Worm (Caenorhabditis elegans) whole organism, L4 larva: Measurements from ENCODE around the gene nep-9.

Experiments used
- Y48G9A.11 ChIP-seq: fragments of 200-800 bp; sonication (Bioruptor generic); IDR thresholded peaks from 2 replicates; pipeline ENCODE4 v1.3.6; 2022; ENCODE audit warnings: missing genetic modification reagents, missing genetic modification characterization, missing compliant biosample characterization
- ama-1 ChIP-seq: fragments of 150-350 bp; optimal IDR thresholded peaks from 2 replicates; lab custom pipeline; 2014; ENCODE audit warnings: inconsistent platforms, mixed read lengths
- ceh-28 ChIP-seq: fragments of 150-350 bp; optimal IDR thresholded peaks from 2 replicates; lab custom pipeline; 2014; ENCODE audit warnings: missing biosample characterization, missing genetic modification reagents, missing genetic modification characterization
- nhr-77 ChIP-seq: fragments of 150-350 bp; optimal IDR thresholded peaks from 2 replicates; lab custom pipeline; 2014; ENCODE audit warnings: missing biosample characterization, missing genetic modification characterization
- skn-1 ChIP-seq: fragments of 150-350 bp; optimal IDR thresholded peaks from 2 replicates; lab custom pipeline; 2014; ENCODE audit warnings: missing biosample characterization, missing genetic modification characterization

- no peak for TF ChIP-seq ama-1 (lab: Kevin White, UChicago)
- no peak for TF ChIP-seq nhr-77 (tag; lab: Kevin White, UChicago)
- TF ChIP-seq Y48G9A.11, result no peak
- no peak for TF ChIP-seq skn-1
- TF ChIP-seq ceh-28 (tag; lab: Kevin White, UChicago), result no peak
Observed at ce11 chrII:3422938-3423337, 23.8 kb upstream of the nep-9 start.
